Worm (Caenorhabditis elegans): Measurements from ENCODE around the gene T05A8.3.

T05A8.3 gene

ce11 chrII:2752536-2752935 is 35.3 kb upstream of the T05A8.3 start, which contains the start of gene F29A7.6 (continued):
- TF ChIP-seq elt-1 (tag; optimal IDR thresholded peaks at IDR 0.05) (no peak), ztf-4 (tag; optimal IDR thresholded peaks at IDR 0.05) (no peak), lsy-2 (tag; optimal IDR thresholded peaks at IDR 0.05) (peak in 1 of 2 experiments; percentile 49), nhr-25 (tag; optimal IDR thresholded peaks at IDR 0.05) (no peak), sma-3 (GFP tag; optimal IDR thresholded peaks at IDR 0.05) (peak; percentile 66), mdl-1 (tag; optimal IDR thresholded peaks at IDR 0.05) (no peak), ceh-82 (tag; optimal IDR thresholded peaks at IDR 0.05) (no peak), snpc-4 (tag; optimal IDR thresholded peaks at IDR 0.05) (no peak), aly-2 (tag; optimal IDR thresholded peaks at IDR 0.05) (no peak), nhr-23 (tag; optimal IDR thresholded peaks at IDR 0.05) (no peak), blmp-1 (tag; optimal IDR thresholded peaks at IDR 0.05; ENCODE audit: insufficient read depth) (no peak), R02D3.7 (tag; optimal IDR thresholded peaks at IDR 0.05) (no peak), nhr-11 (tag; optimal IDR thresholded peaks at IDR 0.05) (no peak), ZK546.5 (tag; optimal IDR thresholded peaks at IDR 0.05) (no peak), ztf-11 (tag; optimal IDR thresholded peaks at IDR 0.05) (no peak), peb-1 (tag; optimal IDR thresholded peaks at IDR 0.05) (no peak), unc-62 (GFP tag; optimal IDR thresholded peaks at IDR 0.05) (no peak), sem-4 (tag; optimal IDR thresholded peaks at IDR 0.05) (no peak), C34F6.9 (tag; optimal IDR thresholded peaks at IDR 0.05) (peak; percentile 79), skn-1 (tag; optimal IDR thresholded peaks at IDR 0.05) (no peak), lin-39 (tag; optimal IDR thresholded peaks at IDR 0.05) (no peak), unc-39 (tag; optimal IDR thresholded peaks at IDR 0.05) (no peak), mab-5 (tag; optimal IDR thresholded peaks at IDR 0.05) (peak; percentile 3), dmd-4 (tag; optimal IDR thresholded peaks at IDR 0.05) (no peak), ceh-16 (tag; optimal IDR thresholded peaks at IDR 0.05) (no peak), nhr-6 (tag; optimal IDR thresholded peaks at IDR 0.05) (no peak)

DNA sequence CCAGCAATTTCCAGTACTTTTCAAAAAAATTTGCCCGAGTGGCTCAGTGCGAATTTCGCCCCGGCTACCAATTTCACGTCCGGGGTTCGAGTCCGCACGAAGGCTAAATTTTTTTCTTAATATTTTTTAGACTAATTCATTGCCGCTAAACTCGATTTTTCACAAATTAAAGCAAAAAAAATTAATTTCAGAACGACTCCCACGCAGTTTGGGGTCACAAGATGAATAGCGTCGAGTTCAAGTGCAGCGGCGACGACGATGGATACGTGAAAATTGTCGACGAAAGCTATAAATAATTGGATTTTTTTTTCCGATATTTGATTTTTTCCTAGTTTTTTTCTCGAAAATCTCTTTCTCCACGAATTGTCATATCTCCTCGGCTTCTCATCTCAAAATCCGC is 34.0 kb upstream of the T05A8.3 start:
- TF ChIP-seq ceh-16 (tag; optimal IDR thresholded peaks at IDR 0.05) (no peak), C34F6.9 (tag; optimal IDR thresholded peaks at IDR 0.05) (no peak), unc-55 (GFP tag; optimal IDR thresholded peaks at IDR 0.05) (no peak), dmd-4 (tag; optimal IDR thresholded peaks at IDR 0.05) (no peak), elt-1 (tag; optimal IDR thresholded peaks at IDR 0.05) (no peak), mab-5 (tag; optimal IDR thresholded peaks at IDR 0.05) (no peak), nhr-21 (tag; optimal IDR thresholded peaks at IDR 0.05) (no peak), egl-27 (tag; optimal IDR thresholded peaks at IDR 0.05) (no peak), ama-1 (optimal IDR thresholded peaks at IDR 0.05) (no peak), aly-2 (tag; optimal IDR thresholded peaks at IDR 0.05) (no peak), lin-39 (tag; optimal IDR thresholded peaks at IDR 0.05) (no peak), unc-39 (tag; optimal IDR thresholded peaks at IDR 0.05) (no peak), nhr-77 (tag; optimal IDR thresholded peaks at IDR 0.05) (no peak), sma-9 (GFP tag; optimal IDR thresholded peaks at IDR 0.05) (no peak), sma-9 (tag; optimal IDR thresholded peaks at IDR 0.05) (no peak), sma-3 (GFP tag; optimal IDR thresholded peaks at IDR 0.05) (no peak), ztf-11 (tag; optimal IDR thresholded peaks at IDR 0.05) (no peak), nhr-23 (tag; optimal IDR thresholded peaks at IDR 0.05) (no peak), unc-62 (GFP tag; optimal IDR thresholded peaks at IDR 0.05) (no peak), gmeb-1 (tag; optimal IDR thresholded peaks at IDR 0.05) (no peak), Y55F3AM.14 (GFP tag; optimal IDR thresholded peaks at IDR 0.05) (no peak)

ce11 chrII:2749595-2750048 is 32.4 kb upstream of the T05A8.3 start, which contains the start of gene F29A7.4:
F29A7.4 (plus strand) TSS chrII:2749998.
- no peak for TF ChIP-seq peb-1 (tag; optimal IDR thresholded peaks at IDR 0.05)
- no peak for TF ChIP-seq gmeb-1 (tag; optimal IDR thresholded peaks at IDR 0.05)
- TF ChIP-seq fos-1 (tag; optimal IDR thresholded peaks at IDR 0.05): peak; percentile 72

DNA sequence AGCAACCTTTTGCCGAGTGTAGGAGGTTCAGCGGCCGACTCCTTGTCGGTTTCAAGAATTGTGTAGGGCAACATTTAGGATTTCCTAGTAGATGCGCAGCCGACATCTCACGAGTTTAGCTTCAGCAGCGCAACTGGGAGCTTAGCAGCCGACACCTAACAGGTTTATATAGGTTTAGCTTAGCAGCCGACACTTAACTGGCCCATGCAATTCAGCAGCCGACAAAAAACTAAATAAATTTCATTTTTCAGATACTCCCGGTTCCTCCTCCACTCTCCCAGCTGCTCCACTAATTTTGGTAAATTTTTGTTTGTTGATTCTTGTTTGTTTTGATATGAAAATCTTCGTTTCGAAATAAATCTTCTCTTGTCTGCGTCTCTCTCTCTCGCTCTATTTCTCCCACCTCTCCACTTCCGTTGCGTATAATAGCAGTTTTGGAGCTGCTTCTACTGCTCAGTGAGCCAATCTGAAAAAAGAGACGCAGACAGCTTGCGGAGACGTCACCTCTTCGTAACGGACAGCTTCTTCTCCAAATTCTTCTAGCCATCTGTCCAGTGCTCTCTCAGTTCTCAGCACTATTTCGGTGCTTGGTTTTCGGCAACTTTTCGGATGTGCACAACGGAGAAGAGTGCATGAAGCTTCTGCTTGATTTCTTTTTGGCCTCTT is 30.9 kb upstream of the T05A8.3 start:
- TF ChIP-seq R02D3.7 (tag; optimal IDR thresholded peaks at IDR 0.05) (no peak), lsy-2 (tag; optimal IDR thresholded peaks at IDR 0.05) (peak; percentile 22 to 68), ceh-16 (tag; optimal IDR thresholded peaks at IDR 0.05) (no peak), nhr-237 (tag; optimal IDR thresholded peaks at IDR 0.05) (no peak), alr-1 (tag; optimal IDR thresholded peaks at IDR 0.05) (no peak), mab-5 (tag; optimal IDR thresholded peaks at IDR 0.05) (peak; percentile 29), lin-13 (GFP tag; optimal IDR thresholded peaks at IDR 0.05) (no peak), unc-55 (GFP tag; optimal IDR thresholded peaks at IDR 0.05) (peak; percentile 87), sma-9 (GFP tag; optimal IDR thresholded peaks at IDR 0.05) (no peak), sma-9 (tag; optimal IDR thresholded peaks at IDR 0.05) (no peak), lin-11 (tag; optimal IDR thresholded peaks at IDR 0.05) (peak; percentile 45), crh-2 (tag; optimal IDR thresholded peaks at IDR 0.05) (peak; percentile 28), ztf-1 (GFP tag; conservative IDR thresholded peaks at IDR 0.05) (no peak), nhr-11 (tag; optimal IDR thresholded peaks at IDR 0.05) (no peak), gmeb-1 (tag; optimal IDR thresholded peaks at IDR 0.05) (no peak), mdl-1 (tag; optimal IDR thresholded peaks at IDR 0.05) (peak in 1 of 2 experiments; percentile 41), skn-1 (tag; optimal IDR thresholded peaks at IDR 0.05) (no peak), elt-3 (tag; optimal IDR thresholded peaks at IDR 0.05) (no peak), sma-3 (GFP tag; optimal IDR thresholded peaks at IDR 0.05) (no peak), egl-27 (tag; optimal IDR thresholded peaks at IDR 0.05) (peak; percentile 23), ceh-82 (tag; optimal IDR thresholded peaks at IDR 0.05) (peak; percentile 56), C34F6.9 (tag; optimal IDR thresholded peaks at IDR 0.05) (peak; percentile 90), snpc-4 (tag; optimal IDR thresholded peaks at IDR 0.05) (peak; percentile 65), dmd-4 (tag; optimal IDR thresholded peaks at IDR 0.05) (no peak), F13H6.1 (tag; optimal IDR thresholded peaks at IDR 0.05) (peak; percentile 74), Y55F3AM.14 (GFP tag; optimal IDR thresholded peaks at IDR 0.05) (no peak), nhr-23 (tag; optimal IDR thresholded peaks at IDR 0.05) (no peak), unc-62 (GFP tag; optimal IDR thresholded peaks at IDR 0.05) (no peak)
